Worm (Caenorhabditis elegans) whole organism, L1 larva: ENCODE measurements around the gene sre-53.

Experiments used
- C16A3.4 ChIP-seq: fragments of 150-350 bp; optimal IDR thresholded peaks from 2 replicates; lab custom pipeline; 2014; ENCODE audit warnings: missing biosample characterization, missing genetic modification characterization
- C34B4.2 ChIP-seq: sonication (generic microtip); optimal IDR thresholded peaks from 2 replicates; lab custom pipeline; 2017; ENCODE audit warnings: mild to moderate bottlenecking, missing genetic modification characterization, missing compliant biosample characterization
- F16B12.6 ChIP-seq: fragments of 150-350 bp; optimal IDR thresholded peaks from 2 replicates; lab custom pipeline; 2014; ENCODE audit warnings: missing biosample characterization, missing genetic modification characterization
- aha-1 ChIP-seq: fragments of 150-350 bp; optimal IDR thresholded peaks from 2 replicates; lab custom pipeline; 2014; ENCODE audit warnings: missing biosample characterization, missing genetic modification characterization
- alr-1 ChIP-seq: fragments of 200-800 bp; sonication (Bioruptor generic); optimal IDR thresholded peaks from 2 replicates; lab custom pipeline; 2018; ENCODE audit warnings: borderline replicate concordance, mild to moderate bottlenecking, missing genetic modification characterization, missing compliant biosample characterization
- aly-2 ChIP-seq: fragments of 150-350 bp; optimal IDR thresholded peaks from 2 replicates; lab custom pipeline; 2014; ENCODE audit warnings: missing biosample characterization, missing genetic modification characterization
- blmp-1 ChIP-seq: fragments of 150-350 bp; optimal IDR thresholded peaks from 2 replicates; lab custom pipeline; 2014; ENCODE audit warnings: missing biosample characterization, missing genetic modification characterization
- ceh-63 ChIP-seq: fragments of 200-800 bp; sonication (Bioruptor generic); optimal IDR thresholded peaks from 2 replicates; lab custom pipeline; 2018; ENCODE audit warnings: mild to moderate bottlenecking, missing genetic modification characterization, missing compliant biosample characterization
- ceh-8 ChIP-seq: fragments of 200-800 bp; sonication (Bioruptor generic); optimal IDR thresholded peaks from 2 replicates; lab custom pipeline; 2018; ENCODE audit warnings: mild to moderate bottlenecking, missing genetic modification characterization, moderate library complexity, missing compliant biosample characterization
- ceh-82 ChIP-seq, 3 experiments: fragments of 150-350 bp in 1 of 3; sonication (generic microtip) in 2 of 3; optimal IDR thresholded peaks; 2 replicates each; lab custom pipeline; 2014 to 2017; ENCODE audit warnings: missing biosample characterization in 3 of 3, missing genetic modification characterization in 3 of 3
- ces-1 ChIP-seq: fragments of 150-350 bp; optimal IDR thresholded peaks from 2 replicates; lab custom pipeline; 2014; ENCODE audit warnings: missing biosample characterization, missing genetic modification reagents, missing genetic modification characterization
- dpl-1 ChIP-seq, 3 experiments: fragments of 150-350 bp in 2 of 3; sonication (generic microtip) in 1 of 3; optimal IDR thresholded peaks; 2 replicates each; lab custom pipeline; 2014 to 2017; ENCODE audit warnings: missing biosample characterization in 3 of 3, missing genetic modification characterization in 3 of 3, missing genetic modification reagents in 3 of 3
- efl-1 ChIP-seq, 4 experiments: fragments of 150-350 bp; optimal IDR thresholded peaks in 3 of 4; peaks in 1 of 4; 1 replicate in 1 of 4; 2 replicates in 3 of 4; lab custom pipeline; 2014; ENCODE audit warnings: missing biosample characterization in 2 of 4, missing genetic modification characterization in 2 of 4, missing genetic modification reagents in 2 of 4
- efl-3 ChIP-seq: fragments of 200-800 bp; sonication (Bioruptor generic); optimal IDR thresholded peaks from 2 replicates; lab custom pipeline; 2018; ENCODE audit warnings: mild to moderate bottlenecking, missing genetic modification characterization, missing compliant biosample characterization
- egl-13 ChIP-seq: sonication (generic microtip); optimal IDR thresholded peaks from 2 replicates; lab custom pipeline; 2016; ENCODE audit warnings: missing genotype, missing genetic modification reagents, missing genetic modification characterization, missing compliant biosample characterization
- elt-3 ChIP-seq, 6 experiments: fragments of 150-350 bp in 1 of 6; sonication (generic microtip); optimal IDR thresholded peaks; 2 replicates each; lab custom pipeline; 2017 to 2018; ENCODE audit warnings: missing biosample characterization in 6 of 6, missing genetic modification characterization in 6 of 6, inconsistent platforms in 1 of 6
- fkh-10 ChIP-seq: sonication (generic microtip); optimal IDR thresholded peaks from 2 replicates; lab custom pipeline; 2017; ENCODE audit warnings: missing biosample characterization, missing genetic modification reagents, missing genetic modification characterization
- fkh-4 ChIP-seq: sonication (generic microtip); optimal IDR thresholded peaks from 2 replicates; lab custom pipeline; 2016; ENCODE audit warnings: missing compliant biosample characterization, missing genetic modification characterization, borderline replicate concordance
- fkh-8 ChIP-seq: sonication (generic microtip); optimal IDR thresholded peaks from 2 replicates; lab custom pipeline; 2016; ENCODE audit warnings: mild to moderate bottlenecking, missing genetic modification characterization, missing compliant biosample characterization
- fos-1 ChIP-seq: fragments of 150-350 bp; optimal IDR thresholded peaks from 2 replicates; lab custom pipeline; 2014; ENCODE audit warnings: missing biosample characterization, missing genetic modification characterization
- hlh-17 ChIP-seq: fragments of 200-800 bp; sonication (Bioruptor generic); optimal IDR thresholded peaks from 2 replicates; lab custom pipeline; 2018; ENCODE audit warnings: missing genetic modification characterization, mild to moderate bottlenecking, missing compliant biosample characterization, moderate library complexity, borderline replicate concordance
- jun-1 ChIP-seq: fragments of 150-350 bp; optimal IDR thresholded peaks from 2 replicates; lab custom pipeline; 2014; ENCODE audit warnings: missing biosample characterization, missing genetic modification reagents, missing genetic modification characterization
- lin-13 ChIP-seq: fragments of 150-350 bp; optimal IDR thresholded peaks from 2 replicates; lab custom pipeline; 2014; ENCODE audit warnings: missing biosample characterization, missing genetic modification reagents, missing genetic modification characterization
- lin-15B ChIP-seq: fragments of 150-350 bp; sonication (generic microtip); optimal IDR thresholded peaks from 3 replicates; lab custom pipeline; 2014; ENCODE audit warnings: missing biosample characterization, missing genetic modification characterization
- lin-39 ChIP-seq: fragments of 150-350 bp; optimal IDR thresholded peaks from 2 replicates; lab custom pipeline; 2014; ENCODE audit warnings: missing biosample characterization, missing genetic modification reagents, missing genetic modification characterization
- lir-3 ChIP-seq: sonication (generic microtip); optimal IDR thresholded peaks from 2 replicates; lab custom pipeline; 2016; ENCODE audit warnings: mild to moderate bottlenecking, missing genetic modification characterization, moderate library complexity, missing compliant biosample characterization; ENCODE audit not compliant: poor library complexity
- lsy-2 ChIP-seq, 2 experiments: fragments of 150-350 bp; optimal IDR thresholded peaks; 2 replicates each; lab custom pipeline; 2014; ENCODE audit warnings: missing biosample characterization in 2 of 2, missing genetic modification characterization in 2 of 2
- mdl-1 ChIP-seq, 2 experiments: fragments of 150-350 bp; optimal IDR thresholded peaks; 2 replicates each; lab custom pipeline; 2014 to 2017; ENCODE audit warnings: missing biosample characterization in 2 of 2, missing genetic modification characterization in 2 of 2, inconsistent platforms in 1 of 2
- mep-1 ChIP-seq: fragments of 150-350 bp; optimal IDR thresholded peaks from 2 replicates; lab custom pipeline; 2014; ENCODE audit warnings: missing biosample characterization, missing genetic modification characterization
- nhr-19 ChIP-seq: fragments of 200-800 bp; sonication (Bioruptor generic); conservative IDR thresholded peaks from 2 replicates; pipeline ENCODE4 v1.3.6; 2022; ENCODE audit warnings: missing genetic modification characterization, missing compliant biosample characterization
- nhr-20 ChIP-seq: sonication (generic microtip); optimal IDR thresholded peaks from 2 replicates; lab custom pipeline; 2016; ENCODE audit warnings: mild to moderate bottlenecking, missing genetic modification characterization, missing compliant biosample characterization
- nhr-237 ChIP-seq: fragments of 150-350 bp; optimal IDR thresholded peaks from 2 replicates; lab custom pipeline; 2014; ENCODE audit warnings: missing biosample characterization, missing genetic modification characterization
- nhr-28 ChIP-seq: fragments of 150-350 bp; optimal IDR thresholded peaks from 2 replicates; lab custom pipeline; 2014; ENCODE audit warnings: missing biosample characterization, missing genetic modification characterization
- nhr-84 ChIP-seq: sonication (generic microtip); optimal IDR thresholded peaks from 2 replicates; lab custom pipeline; 2017; ENCODE audit warnings: missing biosample characterization, missing genetic modification characterization
- nhr-85 ChIP-seq: sonication (generic microtip); peaks from one replicate; lab custom pipeline; 2016; ENCODE audit warnings: missing genetic modification characterization, inconsistent platforms, missing compliant biosample characterization
- pag-3 ChIP-seq: sonication (generic microtip); optimal IDR thresholded peaks from 2 replicates; lab custom pipeline; 2017; ENCODE audit warnings: missing genetic modification characterization, mild to moderate bottlenecking, missing compliant biosample characterization, antibody characterized with exemption, borderline replicate concordance; ENCODE audit not compliant: insufficient read depth
- pax-3 ChIP-seq: fragments of 200-800 bp; sonication (Bioruptor generic); optimal IDR thresholded peaks from 2 replicates; lab custom pipeline; 2018; ENCODE audit warnings: mild to moderate bottlenecking, missing genetic modification characterization, moderate library complexity, missing compliant biosample characterization
- pqm-1 ChIP-seq: sonication (generic microtip); optimal IDR thresholded peaks from 3 replicates; lab custom pipeline; 2017; ENCODE audit warnings: missing biosample characterization, missing genetic modification characterization
- rnt-1 ChIP-seq: sonication (generic microtip); optimal IDR thresholded peaks from 2 replicates; lab custom pipeline; 2016; ENCODE audit warnings: mild to moderate bottlenecking, missing genetic modification characterization, moderate library complexity, missing compliant biosample characterization
- sup-37 ChIP-seq: fragments of 200-800 bp; sonication (Bioruptor generic); optimal IDR thresholded peaks from 2 replicates; lab custom pipeline; 2018; ENCODE audit warnings: mild to moderate bottlenecking, missing genetic modification characterization, missing compliant biosample characterization
- tlp-1 ChIP-seq: fragments of 150-350 bp; optimal IDR thresholded peaks from 2 replicates; lab custom pipeline; 2014; ENCODE audit warnings: missing biosample characterization, missing genetic modification characterization
- unc-130 ChIP-seq: fragments of 150-350 bp; optimal IDR thresholded peaks from 2 replicates; lab custom pipeline; 2017; ENCODE audit warnings: missing biosample characterization, missing genetic modification characterization, inconsistent platforms
- unc-62 ChIP-seq: fragments of 150-350 bp; optimal IDR thresholded peaks from 2 replicates; lab custom pipeline; 2014; ENCODE audit warnings: missing biosample characterization, missing genetic modification reagents, missing genetic modification characterization
- unc-86 ChIP-seq: sonication (generic microtip); optimal IDR thresholded peaks from 2 replicates; lab custom pipeline; 2016; ENCODE audit warnings: missing genetic modification characterization, missing compliant biosample characterization
- unc-98 ChIP-seq: fragments of 200-800 bp; sonication (Bioruptor generic); IDR thresholded peaks from 2 replicates; pipeline ENCODE4 v1.3.6; 2022; ENCODE audit warnings: missing genetic modification characterization, missing compliant biosample characterization
- vab-15 ChIP-seq: sonication (generic microtip); optimal IDR thresholded peaks from 2 replicates; lab custom pipeline; 2017; ENCODE audit warnings: missing genotype, mild to moderate bottlenecking, missing genetic modification characterization, missing compliant biosample characterization
- zip-4 ChIP-seq: fragments of 200-800 bp; sonication (Bioruptor generic); optimal IDR thresholded peaks from 2 replicates; lab custom pipeline; 2018; ENCODE audit warnings: mild to moderate bottlenecking, missing genetic modification characterization, moderate library complexity, missing compliant biosample characterization
- ztf-11 ChIP-seq, 2 experiments: sonication (generic microtip); optimal IDR thresholded peaks; 2 replicates each; lab custom pipeline; 2016 to 2017; ENCODE audit warnings: missing genetic modification characterization in 2 of 2, missing biosample characterization in 1 of 2, missing compliant biosample characterization in 1 of 2

Gene sre-53

ce11 chrII:12339152-12339551, 15.9 kb upstream of the sre-53 start (continued):
- peak in 1 of 2 experiments; percentile 76 for TF ChIP-seq mdl-1 (tag; optimal IDR thresholded peaks at IDR 0.05; lab: Kevin White, UChicago)
- TF ChIP-seq dpl-1 (GFP tag; optimal IDR thresholded peaks at IDR 0.05; lab: Kevin White, UChicago), result peak; percentile 64 to 73 (median 68)
- TF ChIP-seq pqm-1 (tag; lab: Kevin White, UChicago), result no peak
- TF ChIP-seq jun-1 (tag; lab: Kevin White, UChicago), result peak; percentile 30
- TF ChIP-seq nhr-19, result peak; percentile 62
- TF ChIP-seq egl-13 (tag; lab: Kevin White, UChicago), result peak; percentile 20
- TF ChIP-seq unc-130 (tag; lab: Kevin White, UChicago), result peak; percentile 57
- peak; percentile 75 for TF ChIP-seq fos-1 (tag; lab: Kevin White, UChicago)
- TF ChIP-seq F16B12.6 (tag; lab: Kevin White, UChicago), result peak; percentile 43
- TF ChIP-seq lin-39, result peak; percentile 17
- TF ChIP-seq C34B4.2 (tag; lab: Kevin White, UChicago), result no peak
- no peak for TF ChIP-seq efl-3
- peak; percentile 23 for TF ChIP-seq fkh-10
- no peak for TF ChIP-seq ceh-63
- TF ChIP-seq nhr-20 (tag; lab: Kevin White, UChicago), result peak; percentile 74
- peak; percentile 72 for TF ChIP-seq fkh-8 (tag; lab: Kevin White, UChicago)
- TF ChIP-seq rnt-1 (tag; lab: Kevin White, UChicago), result peak; percentile 80
- peak; percentile 76 for TF ChIP-seq efl-1 (optimal IDR thresholded peaks at IDR 0.05; lab: Kevin White, UChicago)
- peak; percentile 68 to 95 for TF ChIP-seq efl-1 (GFP tag; optimal IDR thresholded peaks at IDR 0.05 in 1 of 2; lab: Kevin White, UChicago)
- peak; percentile 91 to 95 for TF ChIP-seq lsy-2 (tag; optimal IDR thresholded peaks at IDR 0.05; lab: Kevin White, UChicago)
- TF ChIP-seq ces-1 (GFP tag; lab: Kevin White, UChicago), result no peak
- TF ChIP-seq unc-62, result no peak
- peak; percentile 14 to 80 (median 47) for TF ChIP-seq ceh-82 (tag; optimal IDR thresholded peaks at IDR 0.05; lab: Kevin White, UChicago)
- peak; percentile 77 for TF ChIP-seq blmp-1 (tag; lab: Kevin White, UChicago)
- TF ChIP-seq ceh-8 (GFP tag; lab: Kevin White, UChicago), result no peak

- TF ChIP-seq mep-1 (tag; lab: Kevin White, UChicago), result no peak
- TF ChIP-seq pag-3 (tag; lab: Kevin White, UChicago), result no peak
- TF ChIP-seq unc-86 (tag; lab: Kevin White, UChicago), result no peak
- no peak for TF ChIP-seq pax-3 (tag; lab: Kevin White, UChicago)
- TF ChIP-seq ztf-11 (tag; optimal IDR thresholded peaks at IDR 0.05; lab: Kevin White, UChicago), result no peak
- TF ChIP-seq fkh-8 (tag; lab: Kevin White, UChicago), result no peak
- TF ChIP-seq pqm-1 (tag; lab: Kevin White, UChicago), result no peak
- TF ChIP-seq nhr-237, result no peak
- no peak for TF ChIP-seq alr-1 (tag; lab: Kevin White, UChicago)
- TF ChIP-seq unc-98 (GFP tag; lab: Robert Waterston, UW), result no peak
- no peak for TF ChIP-seq egl-13 (tag; lab: Kevin White, UChicago)
- no peak for TF ChIP-seq C16A3.4
- no peak for TF ChIP-seq dpl-1 (GFP tag; optimal IDR thresholded peaks at IDR 0.05; lab: Kevin White, UChicago)
- TF ChIP-seq aha-1 (tag; lab: Kevin White, UChicago), result no peak
- TF ChIP-seq rnt-1 (tag; lab: Kevin White, UChicago), result no peak
These were observed 12.2 kb upstream of the sre-53 start, which contains the start of gene sre-52 for ce11 chrII:12335430-12335829. TSS of gene sre-52 (plus strand) at chrII:12335730.

- no peak for TF ChIP-seq lir-3
- TF ChIP-seq tlp-1 (tag; lab: Kevin White, UChicago), result no peak
- no peak for TF ChIP-seq nhr-28 (tag; lab: Kevin White, UChicago)
- TF ChIP-seq lin-15B (tag; lab: Kevin White, UChicago), result no peak
- no peak for TF ChIP-seq C16A3.4
- no peak for TF ChIP-seq nhr-85
- TF ChIP-seq lin-13 (GFP tag; lab: Kevin White, UChicago), result no peak
- no peak for TF ChIP-seq aly-2 (tag; lab: Kevin White, UChicago)
- TF ChIP-seq hlh-17 (GFP tag; lab: Kevin White, UChicago), result no peak
- no peak for TF ChIP-seq fkh-4 (tag; lab: Kevin White, UChicago)
- no peak for TF ChIP-seq sup-37
- no peak for TF ChIP-seq zip-4 (GFP tag; lab: Kevin White, UChicago)
- TF ChIP-seq vab-15 (tag; lab: Kevin White, UChicago), result no peak
- TF ChIP-seq pax-3 (tag; lab: Kevin White, UChicago), result no peak
- no peak for TF ChIP-seq pag-3 (tag; lab: Kevin White, UChicago)
- no peak for TF ChIP-seq nhr-19
- no peak for TF ChIP-seq elt-3 (tag; optimal IDR thresholded peaks at IDR 0.05; lab: Kevin White, UChicago)
- no peak for TF ChIP-seq nhr-84 (tag; lab: Kevin White, UChicago)
These were observed 9.4 kb upstream of the sre-53 start, which contains the start of gene sre-54 for ce11 chrII:12332624-12333023. TSS of gene sre-54 (plus strand) at chrII:12332924.
